Fruit fly (Drosophila melanogaster): ENCODE data around the gene Gapdh2.

Gene Gapdh2

dm6 chrX:15866799-15867412 lies 1.0 kb upstream of the Gapdh2 start (continued):
- no peak for TF ChIP-seq ERR (GFP tag; optimal IDR thresholded peaks at IDR 0.05)
- peak; percentile 34 for TF ChIP-seq abd-A (tag; optimal IDR thresholded peaks at IDR 0.05)
- TF ChIP-seq Dp (GFP tag; optimal IDR thresholded peaks at IDR 0.05), result peak; percentile 74
- TF ChIP-seq CG16815 (GFP tag; optimal IDR thresholded peaks at IDR 0.05), result no peak
- TF ChIP-seq Bteb2 (GFP tag; optimal IDR thresholded peaks at IDR 0.05), result no peak
- no peak for TF ChIP-seq CG7556 (GFP tag; optimal IDR thresholded peaks at IDR 0.05)
- no peak for TF ChIP-seq ftz-f1 (GFP tag; optimal IDR thresholded peaks at IDR 0.05)
- TF ChIP-seq bbx (GFP tag; IDR thresholded peaks at IDR 0.05; ENCODE audit: partially characterized antibody), result peak; percentile 55; the same call in 1 of the 2 replicates
- no peak for TF ChIP-seq Sox100B (GFP tag; optimal IDR thresholded peaks at IDR 0.05)
- peak; percentile 48 for TF ChIP-seq stwl (tag; optimal IDR thresholded peaks at IDR 0.05)
- peak; percentile 54 for TF ChIP-seq BEAF-32 (GFP tag; optimal IDR thresholded peaks at IDR 0.05)
- TF ChIP-seq hbn (GFP tag; IDR thresholded peaks at IDR 0.05; ENCODE audit: partially characterized antibody), result 0 out of 2 replicates have a peak, but pooled peaks have one; percentile 11
- peak; percentile 82 for TF ChIP-seq E2f2 (GFP tag; IDR thresholded peaks at IDR 0.05)
- TF ChIP-seq inv (GFP tag; IDR thresholded peaks at IDR 0.05; ENCODE audit: partially characterized antibody), result no peak
- TF ChIP-seq CG18262 (tag; optimal IDR thresholded peaks at IDR 0.05), result no peak
- TF ChIP-seq CG13123 (GFP tag; optimal IDR thresholded peaks at IDR 0.05), result no peak
- TF ChIP-seq Hr3 (GFP tag; optimal IDR thresholded peaks at IDR 0.05), result no peak
- TF ChIP-seq ap (GFP tag; IDR thresholded peaks at IDR 0.05), result no peak
- no peak for TF ChIP-seq CG8359 (GFP tag; optimal IDR thresholded peaks at IDR 0.05; ENCODE audit: borderline replicate concordance)
- TF ChIP-seq CG1792 (GFP tag; optimal IDR thresholded peaks at IDR 0.05), result no peak
- TF ChIP-seq CG14710 (tag; optimal IDR thresholded peaks at IDR 0.05), result peak; percentile 14
- no peak for TF ChIP-seq CG2129 (GFP tag; IDR thresholded peaks at IDR 0.05; ENCODE audit: partially characterized antibody)
- no peak for TF ChIP-seq H15 (GFP tag; IDR thresholded peaks at IDR 0.05)
- TF ChIP-seq Doc3 (GFP tag; IDR thresholded peaks at IDR 0.05; ENCODE audit: partially characterized antibody), result no peak
- no peak for TF ChIP-seq CG1233 (GFP tag; optimal IDR thresholded peaks at IDR 0.05)
- no peak for TF ChIP-seq pros (GFP tag; optimal IDR thresholded peaks at IDR 0.05)
- TF ChIP-seq sc (optimal IDR thresholded peaks at IDR 0.05), result no peak
- TF ChIP-seq sc (GFP tag; optimal IDR thresholded peaks at IDR 0.05), result no peak
- TF ChIP-seq nerfin-1 (tag; optimal IDR thresholded peaks at IDR 0.05), result no peak
- TF ChIP-seq Scr (GFP tag; IDR thresholded peaks at IDR 0.05; ENCODE audit: partially characterized antibody), result peak; percentile 50
- 0 out of 2 replicates have a peak, but pooled peaks have one; percentile 41 for TF ChIP-seq unc-4 (GFP tag; IDR thresholded peaks at IDR 0.05; ENCODE audit: partially characterized antibody)
- no peak for TF ChIP-seq CG30403 (GFP tag; optimal IDR thresholded peaks at IDR 0.05)
- no peak for TF ChIP-seq maf-S (GFP tag; optimal IDR thresholded peaks at IDR 0.05)
- no peak for TF ChIP-seq nau (GFP tag; optimal IDR thresholded peaks at IDR 0.05)
- TF ChIP-seq Pdp1 (GFP tag; optimal IDR thresholded peaks at IDR 0.05), result peak in 1 of 2 experiments; percentile 11
- TF ChIP-seq Vsx1 (GFP tag; optimal IDR thresholded peaks at IDR 0.05), result no peak
- TF ChIP-seq CG7963 (GFP tag; IDR thresholded peaks at IDR 0.05; ENCODE audit: partially characterized antibody), result no peak
- TF ChIP-seq schlank (tag; optimal IDR thresholded peaks at IDR 0.05), result no peak
- TF ChIP-seq tup (GFP tag; optimal IDR thresholded peaks at IDR 0.05), result no peak
- TF ChIP-seq al (GFP tag; IDR thresholded peaks at IDR 0.05), result no peak
- no peak for TF ChIP-seq CG3407 (GFP tag; optimal IDR thresholded peaks at IDR 0.05)
- TF ChIP-seq tll (GFP tag; optimal IDR thresholded peaks at IDR 0.05), result no peak
- no peak for TF ChIP-seq shn (GFP tag; optimal IDR thresholded peaks at IDR 0.05)
- TF ChIP-seq cad (GFP tag; optimal IDR thresholded peaks at IDR 0.05), result no peak
- no peak for TF ChIP-seq CG7372 (GFP tag; IDR thresholded peaks at IDR 0.05)
- TF ChIP-seq trem (tag; optimal IDR thresholded peaks at IDR 0.05), result peak; percentile 4
- TF ChIP-seq zen (tag; optimal IDR thresholded peaks at IDR 0.05), result no peak
- peak; percentile 8 for TF ChIP-seq CG10267 (tag; optimal IDR thresholded peaks at IDR 0.05)
- TF ChIP-seq Dbx (GFP tag; IDR thresholded peaks at IDR 0.05), result no peak
